Worm (Caenorhabditis elegans) whole organism, L2 larva: ENCODE data around the gene tbc-19.

Experiments
- F13H6.1 ChIP-seq: sonication (generic microtip); optimal IDR thresholded peaks from 2 replicates; lab custom pipeline; 2016; ENCODE audit warnings: missing genetic modification characterization, missing compliant biosample characterization
- R02D3.7 ChIP-seq: fragments of 150-350 bp; optimal IDR thresholded peaks from 2 replicates; lab custom pipeline; 2014; ENCODE audit warnings: missing biosample characterization, missing genetic modification characterization
- Y55F3AM.14 ChIP-seq: fragments of 200-800 bp; sonication (Bioruptor generic); optimal IDR thresholded peaks from 2 replicates; lab custom pipeline; 2018; ENCODE audit warnings: mild to moderate bottlenecking, missing genetic modification characterization, missing compliant biosample characterization
- alr-1 ChIP-seq: fragments of 150-350 bp; optimal IDR thresholded peaks from 2 replicates; lab custom pipeline; 2014; ENCODE audit warnings: missing biosample characterization, missing genetic modification characterization
- aly-2 ChIP-seq: fragments of 150-350 bp; optimal IDR thresholded peaks from 2 replicates; lab custom pipeline; 2014; ENCODE audit warnings: missing biosample characterization, missing genetic modification characterization
- ceh-82 ChIP-seq: fragments of 150-350 bp; optimal IDR thresholded peaks from 2 replicates; lab custom pipeline; 2014; ENCODE audit warnings: missing biosample characterization, missing genetic modification characterization
- dmd-4 ChIP-seq: sonication (generic microtip); optimal IDR thresholded peaks from 2 replicates; lab custom pipeline; 2017; ENCODE audit warnings: missing biosample characterization, missing genetic modification characterization
- egl-27 ChIP-seq: sonication (generic microtip); optimal IDR thresholded peaks from 3 replicates; lab custom pipeline; 2017; ENCODE audit warnings: missing biosample characterization, missing genetic modification reagents, missing genetic modification characterization
- elt-1 ChIP-seq: fragments of 150-350 bp; optimal IDR thresholded peaks from 2 replicates; lab custom pipeline; 2014; ENCODE audit warnings: missing biosample characterization, missing genetic modification characterization
- elt-3 ChIP-seq: sonication (generic microtip); optimal IDR thresholded peaks from 2 replicates; lab custom pipeline; 2017; ENCODE audit warnings: missing biosample characterization, missing genetic modification characterization
- fos-1 ChIP-seq: fragments of 150-350 bp; optimal IDR thresholded peaks from 2 replicates; lab custom pipeline; 2014; ENCODE audit warnings: missing biosample characterization, missing genetic modification characterization
- lin-11 ChIP-seq: fragments of 150-350 bp; sonication (generic microtip); optimal IDR thresholded peaks from 2 replicates; lab custom pipeline; 2014; ENCODE audit warnings: missing biosample characterization, missing genetic modification characterization, inconsistent platforms, mixed read lengths
- lin-13 ChIP-seq: fragments of 150-350 bp; optimal IDR thresholded peaks from 2 replicates; lab custom pipeline; 2014; ENCODE audit warnings: missing biosample characterization, missing genetic modification reagents, missing genetic modification characterization
- lin-39 ChIP-seq: fragments of 150-350 bp; optimal IDR thresholded peaks from 2 replicates; lab custom pipeline; 2014; ENCODE audit warnings: missing biosample characterization, missing genetic modification reagents, missing genetic modification characterization
- lsy-2 ChIP-seq, 2 experiments: fragments of 150-350 bp in 1 of 2; sonication (generic microtip) in 1 of 2; optimal IDR thresholded peaks; 2 replicates each; lab custom pipeline; 2014 to 2017; ENCODE audit warnings: missing biosample characterization in 2 of 2, missing genetic modification characterization in 2 of 2
- mab-5 ChIP-seq: fragments of 150-350 bp; optimal IDR thresholded peaks from 2 replicates; lab custom pipeline; 2014; ENCODE audit warnings: missing biosample characterization, missing genetic modification characterization
- mbf-1 ChIP-seq: sonication (generic microtip); optimal IDR thresholded peaks from 2 replicates; lab custom pipeline; 2017; ENCODE audit warnings: missing biosample characterization, missing genetic modification characterization
- mdl-1 ChIP-seq, 2 experiments: fragments of 150-350 bp in 1 of 2; sonication (generic microtip) in 1 of 2; optimal IDR thresholded peaks; 2 replicates each; lab custom pipeline; 2017; ENCODE audit warnings: missing biosample characterization in 2 of 2, missing genetic modification characterization in 2 of 2
- nhr-10 ChIP-seq: sonication (generic microtip); optimal IDR thresholded peaks from 2 replicates; lab custom pipeline; 2017; ENCODE audit warnings: missing biosample characterization, missing genetic modification characterization
- nhr-11 ChIP-seq: fragments of 150-350 bp; optimal IDR thresholded peaks from 2 replicates; lab custom pipeline; 2014; ENCODE audit warnings: missing biosample characterization, missing genetic modification characterization
- nhr-12 ChIP-seq: fragments of 150-350 bp; optimal IDR thresholded peaks from 2 replicates; lab custom pipeline; 2014; ENCODE audit warnings: missing biosample characterization, missing genetic modification characterization
- nhr-21 ChIP-seq: fragments of 150-350 bp; optimal IDR thresholded peaks from 2 replicates; lab custom pipeline; 2014; ENCODE audit warnings: missing biosample characterization, missing genetic modification characterization
- nhr-23 ChIP-seq: fragments of 150-350 bp; optimal IDR thresholded peaks from 2 replicates; lab custom pipeline; 2014; ENCODE audit warnings: missing biosample characterization, missing genetic modification reagents, missing genetic modification characterization
- nhr-25 ChIP-seq: fragments of 150-350 bp; sonication (generic microtip); optimal IDR thresholded peaks from 3 replicates; lab custom pipeline; 2014; ENCODE audit warnings: missing biosample characterization, missing genetic modification characterization
- nhr-6 ChIP-seq: fragments of 150-350 bp; optimal IDR thresholded peaks from 2 replicates; lab custom pipeline; 2014; ENCODE audit warnings: missing biosample characterization, missing genetic modification characterization
- nhr-77 ChIP-seq: fragments of 150-350 bp; optimal IDR thresholded peaks from 2 replicates; lab custom pipeline; 2014; ENCODE audit warnings: missing biosample characterization, missing genetic modification characterization
- peb-1 ChIP-seq: fragments of 150-350 bp; optimal IDR thresholded peaks from 2 replicates; lab custom pipeline; 2014; ENCODE audit warnings: missing biosample characterization, missing genetic modification characterization
- sem-4 ChIP-seq: fragments of 150-350 bp; optimal IDR thresholded peaks from 2 replicates; lab custom pipeline; 2014; ENCODE audit warnings: missing biosample characterization, missing genetic modification reagents, missing genetic modification characterization
- skn-1 ChIP-seq: sonication (generic microtip); optimal IDR thresholded peaks from 2 replicates; lab custom pipeline; 2017; ENCODE audit warnings: missing biosample characterization, missing genetic modification characterization
- sma-3 ChIP-seq: sonication (generic microtip); optimal IDR thresholded peaks from 2 replicates; lab custom pipeline; 2016; ENCODE audit warnings: missing genetic modification reagents, missing genetic modification characterization, missing compliant biosample characterization
- sma-9 ChIP-seq, 2 experiments: fragments of 150-350 bp in 1 of 2; sonication (generic microtip) in 1 of 2; optimal IDR thresholded peaks; 2 replicates each; lab custom pipeline; 2014 to 2016; ENCODE audit warnings: missing genetic modification characterization in 2 of 2, mild to moderate bottlenecking in 1 of 2, missing biosample characterization in 1 of 2, missing compliant biosample characterization in 1 of 2, missing genetic modification reagents in 1 of 2, moderate library complexity in 1 of 2
- snpc-4 ChIP-seq: fragments of 150-350 bp; optimal IDR thresholded peaks from 2 replicates; lab custom pipeline; 2014; ENCODE audit warnings: missing biosample characterization, missing genetic modification characterization
- unc-62 ChIP-seq: fragments of 150-350 bp; optimal IDR thresholded peaks from 2 replicates; lab custom pipeline; 2014; ENCODE audit warnings: missing biosample characterization, missing genetic modification reagents, missing genetic modification characterization
- zag-1 ChIP-seq: fragments of 150-350 bp; optimal IDR thresholded peaks from 2 replicates; lab custom pipeline; 2014; ENCODE audit warnings: missing biosample characterization, missing genetic modification characterization
- ztf-1 ChIP-seq: fragments of 200-800 bp; sonication (Bioruptor generic); conservative IDR thresholded peaks from 2 replicates; pipeline ENCODE4 v1.3.6; 2022; ENCODE audit warnings: missing genetic modification characterization, missing compliant biosample characterization
- ztf-11 ChIP-seq: sonication (generic microtip); optimal IDR thresholded peaks from 2 replicates; lab custom pipeline; 2017; ENCODE audit warnings: missing biosample characterization, missing genetic modification characterization
- ztf-4 ChIP-seq: fragments of 150-350 bp; optimal IDR thresholded peaks from 2 replicates; lab custom pipeline; 2014; ENCODE audit warnings: missing biosample characterization, missing genetic modification characterization

Gene tbc-19

ce11 chrX:14047609-14048008 is 35.3 kb upstream of the tbc-19 start:
- TF ChIP-seq nhr-23 (no peak), nhr-77 (tag; lab: Kevin White, UChicago) (no peak), elt-1 (tag; lab: Kevin White, UChicago) (no peak), egl-27 (tag; lab: Kevin White, UChicago) (no peak), nhr-25 (no peak), sem-4 (tag; lab: Kevin White, UChicago) (no peak), lsy-2 (tag; optimal IDR thresholded peaks at IDR 0.05; lab: Kevin White, UChicago) (no peak), mab-5 (tag; lab: Kevin White, UChicago) (no peak), ztf-11 (tag; lab: Kevin White, UChicago) (no peak), snpc-4 (tag; lab: Kevin White, UChicago) (no peak), R02D3.7 (no peak), fos-1 (tag; lab: Kevin White, UChicago) (no peak), lin-39 (tag; lab: Kevin White, UChicago) (no peak), nhr-21 (tag; lab: Kevin White, UChicago) (no peak), skn-1 (no peak), mbf-1 (tag; lab: Kevin White, UChicago) (no peak), mdl-1 (tag; optimal IDR thresholded peaks at IDR 0.05; lab: Kevin White, UChicago) (no peak), peb-1 (tag; lab: Kevin White, UChicago) (no peak), nhr-6 (no peak)

ce11 chrX:14044362-14044761 is 32.0 kb upstream of the tbc-19 start:
- TF ChIP-seq alr-1 (tag; lab: Kevin White, UChicago) (no peak), sma-9 (GFP tag; optimal IDR thresholded peaks at IDR 0.05; lab: Kevin White, UChicago) (peak; percentile 1), sma-9 (tag; optimal IDR thresholded peaks at IDR 0.05; lab: Kevin White, UChicago) (no peak), F13H6.1 (peak; percentile 49)
- TF ChIP-seq, all 48 proteins: peak for 2

- no peak for TF ChIP-seq nhr-12 (tag; lab: Kevin White, UChicago)
- no peak for TF ChIP-seq fos-1 (tag; lab: Kevin White, UChicago)
- TF ChIP-seq zag-1: no peak
- no peak for TF ChIP-seq skn-1
- TF ChIP-seq lsy-2 (tag; optimal IDR thresholded peaks at IDR 0.05; lab: Kevin White, UChicago): no peak
- no peak for TF ChIP-seq elt-3 (tag; lab: Kevin White, UChicago)
- TF ChIP-seq sma-9 (GFP tag; optimal IDR thresholded peaks at IDR 0.05; lab: Kevin White, UChicago): no peak
- TF ChIP-seq sma-9 (tag; optimal IDR thresholded peaks at IDR 0.05; lab: Kevin White, UChicago): no peak
- TF ChIP-seq unc-62: no peak
- TF ChIP-seq mab-5 (tag; lab: Kevin White, UChicago): no peak
- no peak for TF ChIP-seq nhr-11
- no peak for TF ChIP-seq lin-13 (GFP tag; lab: Kevin White, UChicago)
- TF ChIP-seq mbf-1 (tag; lab: Kevin White, UChicago): no peak
- TF ChIP-seq aly-2 (tag; lab: Kevin White, UChicago): no peak
- no peak for TF ChIP-seq sma-3
- no peak for TF ChIP-seq egl-27 (tag; lab: Kevin White, UChicago)
Observed at ce11 chrX:14039293-14039692, 27.0 kb upstream of the tbc-19 start.

ce11 chrX:14033494-14033893 is 21.2 kb upstream of the tbc-19 start, which contains the start of gene arrd-25:
Gene arrd-25, plus strand, starts transcription at chrX:14033794.
- TF ChIP-seq ceh-82: no peak

ce11 chrX:14030524-14030923 is 18.2 kb upstream of the tbc-19 start:
- TF ChIP-seq sma-9 (GFP tag; optimal IDR thresholded peaks at IDR 0.05; lab: Kevin White, UChicago): peak; percentile 42
- TF ChIP-seq sma-9 (tag; optimal IDR thresholded peaks at IDR 0.05; lab: Kevin White, UChicago): no peak
- no peak for TF ChIP-seq R02D3.7
- no peak for TF ChIP-seq ztf-4
- TF ChIP-seq sem-4 (tag; lab: Kevin White, UChicago): no peak
- TF ChIP-seq, all 48 proteins: peak for 1

ce11 chrX:14029872-14030271 is 17.6 kb upstream of the tbc-19 start:
- TF ChIP-seq Y55F3AM.14 (GFP tag; lab: Kevin White, UChicago) (no peak), ztf-4 (no peak), lin-11 (tag; lab: Kevin White, UChicago) (no peak), lin-13 (GFP tag; lab: Kevin White, UChicago) (no peak), nhr-10 (tag; lab: Kevin White, UChicago) (no peak), ztf-1 (GFP tag; lab: Robert Waterston, UW) (no peak), dmd-4 (no peak), unc-62 (no peak), zag-1 (no peak)
